Fruit fly (Drosophila melanogaster) whole organism, wandering third instar larva: ENCODE data around the gene bocks.
A peak's percentile ranks its signal among the peaks of the same experiment; 100 is the strongest.

Experiments used
- Abd-B ChIP-seq: fragments of >200 bp; optimal IDR thresholded peaks from 2 replicates; lab custom pipeline; 2017; ENCODE audit warnings: missing biosample characterization, missing genetic modification characterization
- CG32264 ChIP-seq: fragments of 200-800 bp; sonication (Bioruptor generic); optimal IDR thresholded peaks from 2 replicates; lab custom pipeline; 2016; ENCODE audit warnings: missing biosample characterization, missing genetic modification characterization
- CG9705 ChIP-seq: fragments of 200-800 bp; sonication (Bioruptor generic); optimal IDR thresholded peaks from 2 replicates; lab custom pipeline; 2018; ENCODE audit warnings: missing biosample characterization, mild to moderate bottlenecking, missing genetic modification characterization
- CrebA ChIP-seq: fragments of 200-800 bp; sonication (Bioruptor generic); optimal IDR thresholded peaks from 2 replicates; lab custom pipeline; 2016; ENCODE audit warnings: missing biosample characterization, mild to moderate bottlenecking, missing genetic modification characterization, borderline replicate concordance
- Dfd ChIP-seq: fragments of >200 bp; optimal IDR thresholded peaks from 2 replicates; lab custom pipeline; 2017; ENCODE audit warnings: missing biosample characterization, missing genetic modification characterization
- Dif ChIP-seq: fragments of 200-275, 200-300 bp; sonication (Bioruptor generic); optimal IDR thresholded peaks from 2 replicates; lab custom pipeline; 2018; ENCODE audit warnings: missing biosample characterization, missing genetic modification characterization; ENCODE audit not compliant: partially characterized antibody
- GATAd ChIP-seq: sonication (Bioruptor generic); optimal IDR thresholded peaks from 2 replicates; lab custom pipeline; 2016; ENCODE audit warnings: missing biosample characterization, missing genetic modification characterization
- HLH106 ChIP-seq: fragments of 200-800 bp; optimal IDR thresholded peaks from 3 replicates; lab custom pipeline; 2019; ENCODE audit warnings: missing biosample characterization, mild to moderate bottlenecking, missing genetic modification characterization, moderate library complexity
- Hnf4 ChIP-seq: fragments of 200-800 bp; sonication (Bioruptor generic); optimal IDR thresholded peaks from 2 replicates; lab custom pipeline; 2016; ENCODE audit warnings: missing biosample characterization, mild to moderate bottlenecking, missing genetic modification characterization
- Hr78 ChIP-seq: fragments of >200 bp; optimal IDR thresholded peaks from 2 replicates; lab custom pipeline; 2017; ENCODE audit warnings: missing biosample characterization, missing genetic modification characterization
- Hr83 ChIP-seq: fragments of 200-300 bp; sonication (Bioruptor generic); optimal IDR thresholded peaks from 2 replicates; lab custom pipeline; 2016; ENCODE audit warnings: missing biosample characterization, mild to moderate bottlenecking, missing genetic modification characterization, moderate library complexity; ENCODE audit not compliant: poor library complexity, severe bottlenecking
- Jra ChIP-seq: sonication (Bioruptor generic); optimal IDR thresholded peaks from 2 replicates; lab custom pipeline; 2016; ENCODE audit warnings: missing biosample characterization, missing genetic modification characterization
- Mio ChIP-seq: sonication (Bioruptor generic); optimal IDR thresholded peaks from 2 replicates; lab custom pipeline; 2016; ENCODE audit warnings: missing biosample characterization, missing genetic modification characterization
- Myc ChIP-seq: fragments of >200 bp; optimal IDR thresholded peaks from 2 replicates; lab custom pipeline; 2017
- N ChIP-seq: fragments of >200 bp; optimal IDR thresholded peaks from 2 replicates; lab custom pipeline; 2018; ENCODE audit warnings: missing biosample characterization, missing external identifiers, missing genetic modification characterization
- OdsH ChIP-seq: fragments of 200-800 bp; sonication (Bioruptor generic); optimal IDR thresholded peaks from 2 replicates; lab custom pipeline; 2016; ENCODE audit warnings: missing biosample characterization, mild to moderate bottlenecking, missing genetic modification characterization
- Rel ChIP-seq, 2 experiments: fragments of 200-800 bp; sonication (Bioruptor generic) in 1 of 2; optimal IDR thresholded peaks; 2 replicates in 1 of 2; 3 replicates in 1 of 2; lab custom pipeline; 2016 to 2019; ENCODE audit warnings: mild to moderate bottlenecking in 2 of 2, missing biosample characterization in 2 of 2, missing genetic modification characterization in 2 of 2, moderate library complexity in 1 of 2
- Sp1 ChIP-seq: fragments of 200-800 bp; sonication (Bioruptor generic); optimal IDR thresholded peaks from 3 replicates; lab custom pipeline; 2019; ENCODE audit warnings: missing biosample characterization, mild to moderate bottlenecking, missing genetic modification characterization, moderate library complexity
- Vsx2 ChIP-seq: fragments of 200-300, 225-300 bp; sonication (Bioruptor generic); optimal IDR thresholded peaks from 2 replicates; lab custom pipeline; 2018; ENCODE audit warnings: missing biosample characterization, missing genetic modification characterization; ENCODE audit not compliant: partially characterized antibody
- br ChIP-seq: fragments of 200-800 bp; sonication (Bioruptor generic); optimal IDR thresholded peaks from 2 replicates; lab custom pipeline; 2016; ENCODE audit warnings: missing biosample characterization, missing genetic modification characterization
- brk ChIP-seq: fragments of 200-800 bp; sonication (Bioruptor generic); optimal IDR thresholded peaks from 2 replicates; lab custom pipeline; 2016; ENCODE audit warnings: missing biosample characterization, mild to moderate bottlenecking, missing genetic modification characterization
- dl ChIP-seq, 2 experiments: fragments of 175-275, 200-275 bp in 1 of 2; fragments of 200-275 bp in 1 of 2; sonication (Bioruptor generic); optimal IDR thresholded peaks; lab custom pipeline; 2018; ENCODE audit warnings: mild to moderate bottlenecking in 2 of 2, missing biosample characterization in 2 of 2, missing genetic modification characterization in 2 of 2, moderate library complexity in 2 of 2; ENCODE audit not compliant: partially characterized antibody in 2 of 2, insufficient read depth in 1 of 2
- dmrt93B ChIP-seq: fragments of 200-800 bp; sonication (Bioruptor generic); optimal IDR thresholded peaks from 2 replicates; lab custom pipeline; 2018; ENCODE audit warnings: missing biosample characterization, mild to moderate bottlenecking, missing genetic modification characterization
- dsf ChIP-seq: sonication (Bioruptor generic); optimal IDR thresholded peaks from 2 replicates; lab custom pipeline; 2016; ENCODE audit warnings: missing biosample characterization, missing genetic modification characterization, borderline replicate concordance
- ey ChIP-seq: fragments of 200-800 bp; sonication (Bioruptor generic); optimal IDR thresholded peaks from 2 replicates; lab custom pipeline; 2016; ENCODE audit warnings: missing biosample characterization, missing genetic modification characterization
- foxo ChIP-seq, 2 experiments: fragments of 200-800 bp; sonication (Bioruptor generic); optimal IDR thresholded peaks; 2 replicates in 1 of 2; 3 replicates in 1 of 2; lab custom pipeline; 2016 to 2017; ENCODE audit warnings: missing biosample characterization in 2 of 2, missing genetic modification characterization in 2 of 2
- fru ChIP-seq: fragments of 200-800 bp; sonication (Bioruptor generic); optimal IDR thresholded peaks from 3 replicates; lab custom pipeline; 2016; ENCODE audit warnings: missing biosample characterization, mild to moderate bottlenecking, missing genetic modification characterization
- h ChIP-seq: fragments of 200-800 bp; sonication (Bioruptor generic); optimal IDR thresholded peaks from 3 replicates; lab custom pipeline; 2016; ENCODE audit warnings: missing biosample characterization, mild to moderate bottlenecking, missing genetic modification characterization
- jim ChIP-seq: fragments of 175-275, 200-325 bp; sonication (Bioruptor generic); optimal IDR thresholded peaks from 2 replicates; lab custom pipeline; 2016; ENCODE audit warnings: missing biosample characterization, mild to moderate bottlenecking, missing genetic modification characterization
- lola ChIP-seq: fragments of >200 bp; optimal IDR thresholded peaks from 2 replicates; lab custom pipeline; 2017; ENCODE audit warnings: missing biosample characterization, missing genetic modification characterization
- pan ChIP-seq: fragments of >200 bp; optimal IDR thresholded peaks from 2 replicates; lab custom pipeline; 2017
- psq ChIP-seq: fragments of 200-800 bp; sonication (Bioruptor generic); optimal IDR thresholded peaks from 3 replicates; lab custom pipeline; 2017; ENCODE audit warnings: missing biosample characterization, mild to moderate bottlenecking, missing genetic modification characterization, moderate library complexity
- rgr ChIP-seq: fragments of 200-800 bp; sonication (Bioruptor generic); optimal IDR thresholded peaks from 3 replicates; lab custom pipeline; 2016; ENCODE audit warnings: missing biosample characterization, mild to moderate bottlenecking, missing genetic modification characterization
- sage ChIP-seq: fragments of 200-800 bp; sonication (Bioruptor generic); optimal IDR thresholded peaks from 2 replicates; lab custom pipeline; 2016; ENCODE audit warnings: missing biosample characterization, mild to moderate bottlenecking, missing genetic modification characterization
- sv ChIP-seq: fragments of 200-800 bp; sonication (Bioruptor generic); optimal IDR thresholded peaks from 3 replicates; lab custom pipeline; 2016; ENCODE audit warnings: missing biosample characterization, missing genetic modification characterization
- tai ChIP-seq: sonication (Bioruptor generic); optimal IDR thresholded peaks from 2 replicates; lab custom pipeline; 2016; ENCODE audit warnings: missing biosample characterization, missing genetic modification characterization
- usp ChIP-seq: fragments of >200 bp; optimal IDR thresholded peaks from 2 replicates; lab custom pipeline; 2017; ENCODE audit warnings: missing biosample characterization, missing genetic modification characterization
- woc ChIP-seq: sonication (Bioruptor generic); optimal IDR thresholded peaks from 2 replicates; lab custom pipeline; 2016; ENCODE audit warnings: missing biosample characterization, mild to moderate bottlenecking, missing genetic modification characterization

bocks gene

DNA sequence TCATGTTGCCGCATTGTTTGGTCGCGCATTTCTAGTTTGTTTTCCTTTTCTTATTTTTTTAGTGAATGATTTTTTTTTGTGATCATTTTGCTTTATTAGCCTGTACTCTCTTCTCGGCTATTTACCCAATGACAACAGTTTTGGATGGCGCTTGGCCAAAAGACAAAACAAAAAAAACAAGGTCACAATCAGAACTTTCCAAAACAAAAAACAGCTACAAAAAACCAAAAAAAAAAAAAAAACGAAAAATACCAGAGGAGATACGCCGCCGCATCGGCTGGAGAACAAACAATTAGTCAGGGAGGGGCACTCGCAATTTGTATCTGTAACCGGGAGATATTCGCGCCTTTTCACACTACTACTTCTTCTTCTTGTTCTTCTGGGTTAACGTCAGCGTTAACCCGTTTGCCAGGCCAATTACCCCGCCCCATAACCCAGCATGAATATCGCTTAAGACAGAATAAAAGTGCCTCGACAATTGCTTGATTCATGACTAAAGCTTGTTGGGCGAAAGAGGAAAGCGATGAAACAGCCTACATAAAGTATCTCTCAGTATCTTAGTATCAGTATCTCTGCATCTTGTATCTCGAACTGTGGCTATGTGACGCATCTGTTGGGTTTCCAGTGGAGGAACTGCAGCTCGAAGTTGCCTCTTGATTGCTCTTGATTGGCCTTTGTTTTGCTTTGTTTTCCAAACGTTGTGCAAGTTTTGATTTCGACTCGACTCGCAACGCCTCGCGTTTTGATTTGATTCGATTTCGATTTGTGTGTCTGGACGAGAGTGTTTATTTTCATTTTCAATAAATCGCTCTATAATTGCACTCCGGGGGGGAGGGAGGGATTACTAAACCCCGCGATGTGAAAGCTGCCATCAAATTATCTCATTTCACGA lies 16.4 kb upstream of the bocks start:
- TF ChIP-seq Vsx2 (peak; percentile 66), Hr83 (no peak)

DNA sequence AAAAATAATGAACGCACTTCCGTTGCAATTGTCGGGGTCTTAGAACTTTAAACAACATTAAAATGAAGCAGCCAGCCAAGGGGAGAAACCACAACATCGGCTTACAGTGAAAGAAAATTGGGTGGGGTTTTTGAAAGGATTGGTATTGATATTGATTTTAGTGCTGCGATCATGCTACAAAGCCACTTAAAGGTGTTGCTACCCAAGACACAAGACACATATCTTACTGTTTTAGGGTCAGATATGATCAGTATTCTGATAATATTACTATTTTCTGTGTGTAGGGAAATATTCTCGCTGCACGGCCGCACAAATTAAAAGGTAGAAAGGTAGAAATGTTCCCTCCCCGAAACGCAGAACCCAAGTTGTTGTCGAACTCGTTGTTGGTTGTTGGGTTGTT lies 14.3 kb upstream of the bocks start:
- TF ChIP-seq dsf, result no peak
- TF ChIP-seq Sp1 (GFP tag; lab: Kevin White, UChicago), result no peak
- TF ChIP-seq dmrt93B (GFP tag; lab: Kevin White, UChicago), result no peak
- no peak for TF ChIP-seq GATAd (GFP tag; lab: Kevin White, UChicago)
- TF ChIP-seq woc (GFP tag; lab: Kevin White, UChicago), result no peak
- peak; percentile 6 for TF ChIP-seq HLH106
- no peak for TF ChIP-seq Mio (GFP tag; lab: Kevin White, UChicago)
- TF ChIP-seq sv (GFP tag; lab: Kevin White, UChicago), result no peak
- no peak for TF ChIP-seq dl (GFP tag; optimal IDR thresholded peaks at IDR 0.05; lab: Kevin White, UChicago; ENCODE audit: insufficient read depth in 1 of 2, partially characterized antibody in 2 of 2)
- TF ChIP-seq usp, result no peak
- TF ChIP-seq rgr (GFP tag; lab: Kevin White, UChicago), result peak; percentile 9
- no peak for TF ChIP-seq lola (GFP tag; lab: Kevin White, UChicago)
- peak; percentile 33 for TF ChIP-seq h (GFP tag; lab: Kevin White, UChicago)
- TF ChIP-seq CrebA (GFP tag; lab: Kevin White, UChicago), result no peak
- TF ChIP-seq Jra, result no peak
- no peak for TF ChIP-seq Hr78
- TF ChIP-seq Rel (GFP tag; optimal IDR thresholded peaks at IDR 0.05; lab: Kevin White, UChicago), result no peak
- TF ChIP-seq Rel (tag; optimal IDR thresholded peaks at IDR 0.05; lab: Kevin White, UChicago), result no peak
- TF ChIP-seq Dif, result no peak
- TF ChIP-seq OdsH, result no peak
- peak; percentile 21 for TF ChIP-seq br (GFP tag; lab: Kevin White, UChicago)
- TF ChIP-seq Dfd (GFP tag; lab: Kevin White, UChicago), result no peak
- no peak for TF ChIP-seq Abd-B (GFP tag; lab: Kevin White, UChicago)
- TF ChIP-seq N, result no peak
- TF ChIP-seq CG32264, result no peak
- TF ChIP-seq CG9705 (GFP tag; lab: Kevin White, UChicago), result no peak
- no peak for TF ChIP-seq Hnf4 (GFP tag; lab: Kevin White, UChicago)
- TF ChIP-seq sage (GFP tag; lab: Kevin White, UChicago), result no peak
- TF ChIP-seq fru (GFP tag; lab: Kevin White, UChicago), result peak; percentile 40
- TF ChIP-seq jim (GFP tag; lab: Kevin White, UChicago), result no peak
- TF ChIP-seq tai (GFP tag; lab: Kevin White, UChicago), result no peak
- no peak for TF ChIP-seq psq (GFP tag; lab: Kevin White, UChicago)
- TF ChIP-seq brk, result no peak
- no peak for TF ChIP-seq pan (lab: Kevin White, UChicago)
- TF ChIP-seq foxo (GFP tag; optimal IDR thresholded peaks at IDR 0.05; lab: Kevin White, UChicago), result peak in 1 of 2 experiments; percentile 37
- no peak for TF ChIP-seq Myc (lab: Kevin White, UChicago)
- TF ChIP-seq Hr83, result no peak
- peak; percentile 23 for TF ChIP-seq ey
- TF ChIP-seq Vsx2, result no peak

DNA sequence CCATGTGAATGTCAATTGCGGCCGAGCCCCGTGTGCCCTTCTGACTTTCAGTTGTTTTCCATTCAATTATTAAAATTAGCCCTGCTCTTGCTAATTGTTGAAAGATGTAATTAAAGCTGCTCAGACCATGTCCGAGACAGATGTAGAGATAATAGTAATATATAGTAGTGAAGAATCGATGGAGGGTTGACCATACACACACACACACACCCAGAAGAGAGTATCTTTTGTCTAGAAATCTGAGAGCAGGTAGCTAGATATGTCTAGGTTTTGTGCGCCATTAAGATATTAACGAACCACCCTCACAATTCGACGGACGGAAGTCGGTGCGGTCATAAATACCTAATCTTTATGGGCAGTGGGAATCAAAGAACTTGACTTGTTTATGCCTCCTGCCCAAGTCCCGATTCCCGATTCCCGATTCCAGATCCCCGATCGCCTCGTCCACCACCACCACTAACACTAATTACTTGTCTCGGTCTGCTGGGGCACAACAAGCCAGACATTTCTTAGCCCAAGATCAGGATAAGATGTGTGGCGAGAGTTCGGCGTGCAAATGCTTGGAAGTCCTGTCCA lies 13.7 kb upstream of the bocks start:
- TF ChIP-seq Hr83, result no peak
- TF ChIP-seq CG9705 (GFP tag; lab: Kevin White, UChicago), result no peak
